Fruit fly (Drosophila melanogaster): ENCODE measurements around the gene CG31675.
A peak's percentile ranks its signal among the peaks of the same experiment; 100 is the strongest.

CG31675 gene

dm6 chr2L:20821249-20822024, 46.1 kb upstream of the CG31675 start:
- TF ChIP-seq woc (GFP tag; optimal IDR thresholded peaks at IDR 0.05), result no peak
- TF ChIP-seq h (GFP tag; optimal IDR thresholded peaks at IDR 0.05), result peak; percentile 8
- no peak for TF ChIP-seq OdsH (GFP tag; optimal IDR thresholded peaks at IDR 0.05)
- no peak for TF ChIP-seq Rel (GFP tag; optimal IDR thresholded peaks at IDR 0.05)
- peak; percentile 26 for TF ChIP-seq Rel (tag; optimal IDR thresholded peaks at IDR 0.05)
- peak; percentile 71 for TF ChIP-seq Vsx2 (GFP tag; optimal IDR thresholded peaks at IDR 0.05; ENCODE audit: partially characterized antibody)
- peak; percentile 69 to 87 for TF ChIP-seq dl (GFP tag; optimal IDR thresholded peaks at IDR 0.05; ENCODE audit: insufficient read depth in 1 of 2, partially characterized antibody in 2 of 2)
- TF ChIP-seq psq (GFP tag; optimal IDR thresholded peaks at IDR 0.05), result peak; percentile 3
- peak; percentile 80 for TF ChIP-seq Dif (GFP tag; optimal IDR thresholded peaks at IDR 0.05; ENCODE audit: partially characterized antibody)

dm6 chr2L:20822025-20822371, 45.6 kb upstream of the CG31675 start:
- TF ChIP-seq N (GFP tag; optimal IDR thresholded peaks at IDR 0.05), result peak; percentile 10
- no peak for TF ChIP-seq CG32264 (GFP tag; optimal IDR thresholded peaks at IDR 0.05)

- peak; percentile 38 for TF ChIP-seq Dif (GFP tag; optimal IDR thresholded peaks at IDR 0.05; ENCODE audit: partially characterized antibody)
- TF ChIP-seq tai (GFP tag; optimal IDR thresholded peaks at IDR 0.05), result no peak
- peak; percentile 5 for TF ChIP-seq woc (GFP tag; optimal IDR thresholded peaks at IDR 0.05)
- TF ChIP-seq Dfd (GFP tag; optimal IDR thresholded peaks at IDR 0.05), result no peak
- no peak for TF ChIP-seq fru (GFP tag; optimal IDR thresholded peaks at IDR 0.05)
- peak; percentile 14 for TF ChIP-seq psq (GFP tag; optimal IDR thresholded peaks at IDR 0.05)
- no peak for TF ChIP-seq CG32264 (GFP tag; optimal IDR thresholded peaks at IDR 0.05)
- no peak for TF ChIP-seq br (GFP tag; optimal IDR thresholded peaks at IDR 0.05)
- TF ChIP-seq h (GFP tag; optimal IDR thresholded peaks at IDR 0.05), result no peak
- TF ChIP-seq dmrt93B (GFP tag; optimal IDR thresholded peaks at IDR 0.05), result no peak
- TF ChIP-seq Vsx2 (GFP tag; optimal IDR thresholded peaks at IDR 0.05; ENCODE audit: partially characterized antibody), result peak; percentile 53
- TF ChIP-seq N (GFP tag; optimal IDR thresholded peaks at IDR 0.05), result no peak
- no peak for TF ChIP-seq foxo (GFP tag; optimal IDR thresholded peaks at IDR 0.05)
- no peak for TF ChIP-seq ey (GFP tag; optimal IDR thresholded peaks at IDR 0.05)
- peak in 1 of 2 experiments; percentile 59 for TF ChIP-seq dl (GFP tag; optimal IDR thresholded peaks at IDR 0.05; ENCODE audit: insufficient read depth in 1 of 2, partially characterized antibody in 2 of 2)
- no peak for TF ChIP-seq dsf (GFP tag; optimal IDR thresholded peaks at IDR 0.05; ENCODE audit: borderline replicate concordance)
- no peak for TF ChIP-seq Mio (GFP tag; optimal IDR thresholded peaks at IDR 0.05)
- TF ChIP-seq Rel (GFP tag; optimal IDR thresholded peaks at IDR 0.05), result no peak
- peak; percentile 56 for TF ChIP-seq Rel (tag; optimal IDR thresholded peaks at IDR 0.05)
- no peak for TF ChIP-seq GATAd (GFP tag; optimal IDR thresholded peaks at IDR 0.05)
- TF ChIP-seq Myc (optimal IDR thresholded peaks at IDR 0.05), result no peak
- no peak for TF ChIP-seq CrebA (GFP tag; optimal IDR thresholded peaks at IDR 0.05; ENCODE audit: borderline replicate concordance)
- TF ChIP-seq Hnf4 (GFP tag; optimal IDR thresholded peaks at IDR 0.05), result no peak
- no peak for TF ChIP-seq Abd-B (GFP tag; optimal IDR thresholded peaks at IDR 0.05)
- no peak for TF ChIP-seq Hr83 (GFP tag; optimal IDR thresholded peaks at IDR 0.05; ENCODE audit: poor library complexity, severe bottlenecking)
- no peak for TF ChIP-seq Hr78 (GFP tag; optimal IDR thresholded peaks at IDR 0.05)
These were observed 44.9 kb upstream of the CG31675 start, which contains the start of gene CG9331 for dm6 chr2L:20822489-20823195. Gene CG9331 (plus strand): TSS chr2L:20822828.

- TF ChIP-seq Abd-B (GFP tag; optimal IDR thresholded peaks at IDR 0.05) (no peak), dl (GFP tag; optimal IDR thresholded peaks at IDR 0.05; ENCODE audit: insufficient read depth in 1 of 2, partially characterized antibody in 2 of 2) (peak; percentile 76 to 79), foxo (GFP tag; optimal IDR thresholded peaks at IDR 0.05) (no peak), Dif (GFP tag; optimal IDR thresholded peaks at IDR 0.05; ENCODE audit: partially characterized antibody) (peak; percentile 92), usp (GFP tag; optimal IDR thresholded peaks at IDR 0.05) (no peak), brk (GFP tag; optimal IDR thresholded peaks at IDR 0.05) (peak; percentile 6), Hr78 (GFP tag; optimal IDR thresholded peaks at IDR 0.05) (no peak), lola (GFP tag; optimal IDR thresholded peaks at IDR 0.05) (no peak), br (GFP tag; optimal IDR thresholded peaks at IDR 0.05) (peak; percentile 59), dsf (GFP tag; optimal IDR thresholded peaks at IDR 0.05; ENCODE audit: borderline replicate concordance) (no peak), Sp1 (GFP tag; optimal IDR thresholded peaks at IDR 0.05) (peak; percentile 13), Myc (optimal IDR thresholded peaks at IDR 0.05) (peak; percentile 91), sage (GFP tag; optimal IDR thresholded peaks at IDR 0.05) (no peak), CG9705 (GFP tag; optimal IDR thresholded peaks at IDR 0.05) (no peak), h (GFP tag; optimal IDR thresholded peaks at IDR 0.05) (peak; percentile 68), Hr83 (GFP tag; optimal IDR thresholded peaks at IDR 0.05; ENCODE audit: poor library complexity, severe bottlenecking) (peak; percentile 33), jim (GFP tag; optimal IDR thresholded peaks at IDR 0.05) (peak; percentile 70), Hnf4 (GFP tag; optimal IDR thresholded peaks at IDR 0.05) (no peak), Dfd (GFP tag; optimal IDR thresholded peaks at IDR 0.05) (no peak), rgr (GFP tag; optimal IDR thresholded peaks at IDR 0.05) (peak; percentile 33), GATAd (GFP tag; optimal IDR thresholded peaks at IDR 0.05) (peak; percentile 92), HLH106 (tag; optimal IDR thresholded peaks at IDR 0.05) (peak; percentile 49), OdsH (GFP tag; optimal IDR thresholded peaks at IDR 0.05) (no peak)
These were observed 44.1 kb upstream of the CG31675 start for dm6 chr2L:20823196-20824105.
